Worm (Caenorhabditis elegans) whole organism, L2 larva: Measurements from ENCODE around the gene F22E5.1.

ENCODE experiments used
- ama-1 ChIP-seq: fragments of 150-350 bp; optimal IDR thresholded peaks from 2 replicates; lab custom pipeline; 2018; ENCODE audit warnings: inconsistent platforms
- nhr-11 ChIP-seq: fragments of 150-350 bp; optimal IDR thresholded peaks from 2 replicates; lab custom pipeline; 2014; ENCODE audit warnings: missing biosample characterization, missing genetic modification characterization

- TF ChIP-seq ama-1 (lab: Kevin White, UChicago) (no peak), nhr-11 (tag; lab: Kevin White, UChicago) (no peak)
These were observed 10.6 kb downstream of the F22E5.1 start, which contains the start of gene ceh-87 for ce11 chrII:2684208-2684607.
